Fruit fly (Drosophila melanogaster): ENCODE results near the gene CG10026.

The CG10026 gene

dm6 chr2L:19438685-19439597 lies 15.1 kb upstream of the CG10026 start (continued):
- TF ChIP-seq lz (GFP tag; optimal IDR thresholded peaks at IDR 0.05) (no peak), CG6808 (GFP tag; optimal IDR thresholded peaks at IDR 0.05) (peak; percentile 99), Gug (GFP tag; IDR thresholded peaks at IDR 0.05) (no peak), Sox14 (GFP tag; optimal IDR thresholded peaks at IDR 0.05) (no peak), CG8632 (GFP tag; optimal IDR thresholded peaks at IDR 0.05) (peak; percentile 4), Sox15 (GFP tag; optimal IDR thresholded peaks at IDR 0.05) (no peak), CG8119 (GFP tag; IDR thresholded peaks at IDR 0.05) (peak; percentile 57; the same call in 2 of the 3 replicates), pdm3 (GFP tag; optimal IDR thresholded peaks at IDR 0.05) (peak; percentile 10), CG6792 (GFP tag; optimal IDR thresholded peaks at IDR 0.05) (no peak), Hr4 (GFP tag; optimal IDR thresholded peaks at IDR 0.05) (peak; percentile 18), CG15336 (GFP tag; IDR thresholded peaks at IDR 0.05) (peak; percentile 30; the same call in 1 of the 2 replicates), Met (GFP tag; optimal IDR thresholded peaks at IDR 0.05) (no peak), Ets96B (tag; optimal IDR thresholded peaks at IDR 0.05) (peak; percentile 43), Sox102F (GFP tag; optimal IDR thresholded peaks at IDR 0.05) (no peak), Eip93F (GFP tag; optimal IDR thresholded peaks at IDR 0.05) (no peak), Blimp-1 (GFP tag; optimal IDR thresholded peaks at IDR 0.05) (peak; percentile 50), CG16779 (tag; optimal IDR thresholded peaks at IDR 0.05) (no peak), ss (GFP tag; optimal IDR thresholded peaks at IDR 0.05) (peak; percentile 7 to 37), CG8319 (GFP tag; optimal IDR thresholded peaks at IDR 0.05) (no peak), esn (GFP tag; optimal IDR thresholded peaks at IDR 0.05) (peak; percentile 44), Lpt (GFP tag; optimal IDR thresholded peaks at IDR 0.05) (peak; percentile 18), CG6854 (GFP tag; optimal IDR thresholded peaks at IDR 0.05) (peak; percentile 33), CG32006 (GFP tag; optimal IDR thresholded peaks at IDR 0.05) (peak; percentile 10)

- TF ChIP-seq Hr38 (GFP tag; optimal IDR thresholded peaks at IDR 0.05) (no peak), CG10631 (GFP tag; optimal IDR thresholded peaks at IDR 0.05) (peak; percentile 76), CG11902 (GFP tag; optimal IDR thresholded peaks at IDR 0.05) (peak; percentile 22), dsx (GFP tag; optimal IDR thresholded peaks at IDR 0.05; ENCODE audit: poor library complexity, severe bottlenecking) (peak; percentile 5), CG16779 (tag; optimal IDR thresholded peaks at IDR 0.05) (peak; percentile 33), Ets21C (GFP tag; optimal IDR thresholded peaks at IDR 0.05) (peak; percentile 65), salr (GFP tag; optimal IDR thresholded peaks at IDR 0.05) (peak; percentile 34 to 75), CG15336 (GFP tag; IDR thresholded peaks at IDR 0.05) (peak; percentile 74), svp (GFP tag) (peak; percentile 68), CG3919 (GFP tag; optimal IDR thresholded peaks at IDR 0.05) (peak; percentile 48), pdm3 (GFP tag; optimal IDR thresholded peaks at IDR 0.05) (peak; percentile 61), eg (GFP tag; IDR thresholded peaks at IDR 0.05) (peak; percentile 54; the same call in 2 of the 3 replicates), Eip75B (GFP tag; optimal IDR thresholded peaks at IDR 0.05) (peak; percentile 23), esn (GFP tag; optimal IDR thresholded peaks at IDR 0.05) (no peak), CG8319 (GFP tag; optimal IDR thresholded peaks at IDR 0.05) (peak; percentile 7), CG7368 (GFP tag; optimal IDR thresholded peaks at IDR 0.05) (peak; percentile 7), CG32006 (GFP tag; optimal IDR thresholded peaks at IDR 0.05) (peak; percentile 68), achi (GFP tag; optimal IDR thresholded peaks at IDR 0.05) (peak; percentile 83), CG11294 (GFP tag; IDR thresholded peaks at IDR 0.05) (no peak), CG3032 (tag; optimal IDR thresholded peaks at IDR 0.05) (peak; percentile 54), net (GFP tag; optimal IDR thresholded peaks at IDR 0.05) (peak; percentile 86), spab (GFP tag; optimal IDR thresholded peaks at IDR 0.05) (peak; percentile 27), acj6 (GFP tag; optimal IDR thresholded peaks at IDR 0.05) (peak; percentile 74), CG34406 (GFP tag; optimal IDR thresholded peaks at IDR 0.05) (peak; percentile 74), lz (GFP tag; optimal IDR thresholded peaks at IDR 0.05) (no peak), dac (GFP tag; optimal IDR thresholded peaks at IDR 0.05) (peak; percentile 67), Blimp-1 (GFP tag; optimal IDR thresholded peaks at IDR 0.05) (peak; percentile 69), Sox15 (GFP tag; optimal IDR thresholded peaks at IDR 0.05) (peak; percentile 59), cyc (GFP tag; optimal IDR thresholded peaks at IDR 0.05) (peak; percentile 36), fkh (GFP tag; optimal IDR thresholded peaks at IDR 0.05) (no peak), CG8632 (GFP tag; optimal IDR thresholded peaks at IDR 0.05) (peak; percentile 21), OdsH (GFP tag; optimal IDR thresholded peaks at IDR 0.05) (peak; percentile 83), CG6163 (GFP tag; IDR thresholded peaks at IDR 0.05) (peak; percentile 71), CG6792 (GFP tag; optimal IDR thresholded peaks at IDR 0.05) (peak; percentile 3)
These were observed 14.3 kb upstream of the CG10026 start for dm6 chr2L:19439598-19440230.
